Fruit fly (Drosophila melanogaster): ENCODE measurements around the gene ND-51.

ND-51 gene

DNA sequence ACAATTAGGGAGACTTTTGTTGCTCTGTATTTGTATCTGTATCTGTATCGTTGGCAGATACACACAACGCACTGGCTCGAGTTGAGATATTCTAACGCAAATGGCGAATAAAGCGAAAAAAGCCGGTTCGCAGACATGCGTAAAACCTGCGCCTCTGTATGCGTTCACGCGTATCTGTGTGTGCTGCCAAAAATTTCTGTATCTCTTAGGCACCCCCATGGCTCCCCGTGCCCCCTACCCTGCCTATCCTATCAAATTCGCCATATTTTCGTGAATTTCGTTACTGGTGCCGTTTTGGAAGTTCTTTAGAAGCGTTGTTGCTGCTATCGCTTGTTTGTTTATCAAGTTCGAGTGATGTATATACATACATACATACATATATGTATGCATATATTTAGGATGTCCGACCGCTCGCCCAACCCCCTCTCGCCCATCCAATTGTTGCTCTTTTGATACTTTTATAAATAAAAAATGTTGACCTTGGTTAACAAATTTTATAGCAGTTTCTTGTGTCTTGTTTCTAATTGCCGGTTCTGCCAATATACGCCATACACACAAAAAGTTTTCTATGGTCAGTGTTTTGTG, 23.3 kb upstream of the ND-51 start (continued):
- TF ChIP-seq CG1233 (GFP tag; optimal IDR thresholded peaks at IDR 0.05) (no peak), vvl (GFP tag; IDR thresholded peaks at IDR 0.05) (peak; percentile 36; the same call in 1 of the 2 replicates), onecut (GFP tag; IDR thresholded peaks at IDR 0.05) (no peak), br (optimal IDR thresholded peaks at IDR 0.05) (no peak), cwo (GFP tag; optimal IDR thresholded peaks at IDR 0.05) (peak; percentile 60), Mrtf (GFP tag; IDR thresholded peaks at IDR 0.05) (no peak), ro (GFP tag; IDR thresholded peaks at IDR 0.05) (no peak), lbe (GFP tag; optimal IDR thresholded peaks at IDR 0.05) (peak; percentile 3), CG6175 (GFP tag; IDR thresholded peaks at IDR 0.05) (0 out of 3 replicates have a peak, but pooled peaks have one; percentile 34), mirr (GFP tag; optimal IDR thresholded peaks at IDR 0.05) (peak; percentile 68), eyg (GFP tag; optimal IDR thresholded peaks at IDR 0.05) (no peak), CG2116 (GFP tag; optimal IDR thresholded peaks at IDR 0.05) (no peak), CG12155 (GFP tag; optimal IDR thresholded peaks at IDR 0.05) (peak; percentile 23), org-1 (GFP tag; optimal IDR thresholded peaks at IDR 0.05) (no peak), lab (GFP tag; optimal IDR thresholded peaks at IDR 0.05) (peak; percentile 24), Hey (tag; optimal IDR thresholded peaks at IDR 0.05) (no peak), Sry-β (GFP tag; optimal IDR thresholded peaks at IDR 0.05) (no peak), stwl (tag; optimal IDR thresholded peaks at IDR 0.05) (no peak), B-H1 (GFP tag; IDR thresholded peaks at IDR 0.05) (no peak), fd102C (GFP tag; optimal IDR thresholded peaks at IDR 0.05) (no peak), pros (GFP tag; optimal IDR thresholded peaks at IDR 0.05) (no peak), CG7372 (GFP tag; IDR thresholded peaks at IDR 0.05) (no peak), Atf6 (GFP tag; IDR thresholded peaks at IDR 0.05) (peak; percentile 13; the same call in 1 of the 2 replicates)

DNA sequence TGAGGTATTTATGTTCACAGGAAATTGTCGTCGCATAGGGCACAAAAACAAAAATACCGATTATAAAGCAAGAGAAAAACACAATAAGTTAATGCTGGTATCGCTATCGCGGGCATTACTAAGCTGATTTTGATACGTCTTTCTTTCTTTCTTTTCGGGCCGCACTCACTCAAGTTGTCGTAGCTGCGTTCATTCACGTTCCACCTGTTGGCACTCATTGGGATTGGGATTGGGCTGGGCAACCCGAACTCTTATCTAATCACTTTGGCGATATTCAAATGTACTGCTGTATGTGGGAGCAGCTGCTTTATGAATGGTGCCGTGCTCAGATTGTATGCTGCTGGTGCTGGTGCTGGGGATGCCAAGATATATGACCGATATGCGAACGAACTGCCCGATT, 22.1 kb upstream of the ND-51 start:
- TF ChIP-seq bbx (GFP tag; IDR thresholded peaks at IDR 0.05; ENCODE audit: partially characterized antibody) (no peak), HLH4C (GFP tag; IDR thresholded peaks at IDR 0.05; ENCODE audit: partially characterized antibody) (no peak), esg (GFP tag; conservative IDR thresholded peaks at IDR 0.05) (no peak), Adf1 (GFP tag; IDR thresholded peaks at IDR 0.05) (peak; percentile 26; the same call in 1 of the 2 replicates), inv (GFP tag; IDR thresholded peaks at IDR 0.05; ENCODE audit: partially characterized antibody) (no peak), ash1 (GFP tag; optimal IDR thresholded peaks at IDR 0.05) (no peak), mirr (GFP tag; optimal IDR thresholded peaks at IDR 0.05) (peak; percentile 85), Hey (tag; optimal IDR thresholded peaks at IDR 0.05) (peak; percentile 7), CG15073 (GFP tag; optimal IDR thresholded peaks at IDR 0.05) (no peak), GATAe (GFP tag; conservative IDR thresholded peaks at IDR 0.05) (peak; percentile 51; the same call in 1 of the 2 replicates), CG30403 (GFP tag; optimal IDR thresholded peaks at IDR 0.05) (no peak), CG10565 (GFP tag; optimal IDR thresholded peaks at IDR 0.05) (no peak), CG15269 (tag; optimal IDR thresholded peaks at IDR 0.05) (no peak), Med (GFP tag) (peak; percentile 63), cwo (GFP tag; optimal IDR thresholded peaks at IDR 0.05) (peak; percentile 67), CG7928 (GFP tag; optimal IDR thresholded peaks at IDR 0.05) (no peak), CG33213 (GFP tag; optimal IDR thresholded peaks at IDR 0.05) (no peak), nmo (GFP tag; optimal IDR thresholded peaks at IDR 0.05) (no peak), exex (tag; optimal IDR thresholded peaks at IDR 0.05) (peak; percentile 91), CG8290 (GFP tag; optimal IDR thresholded peaks at IDR 0.05) (no peak), CG8290 (tag; optimal IDR thresholded peaks at IDR 0.05) (peak in 1 of 2 experiments; percentile 2), CG12219 (GFP tag; optimal IDR thresholded peaks at IDR 0.05) (no peak), Ada2b (GFP tag; IDR thresholded peaks at IDR 0.05) (no peak), sd (tag; optimal IDR thresholded peaks at IDR 0.05) (peak; percentile 53), tgo (GFP tag; IDR thresholded peaks at IDR 0.05) (no peak), CG10267 (tag; optimal IDR thresholded peaks at IDR 0.05) (no peak), CG10543 (GFP tag; optimal IDR thresholded peaks at IDR 0.05) (peak; percentile 9), CG30020 (tag; optimal IDR thresholded peaks at IDR 0.05) (no peak), pros (GFP tag; optimal IDR thresholded peaks at IDR 0.05) (no peak), CG8281 (tag; optimal IDR thresholded peaks at IDR 0.05) (no peak), CG34376 (GFP tag; optimal IDR thresholded peaks at IDR 0.05) (peak; percentile 63)
